Worm (Caenorhabditis elegans) whole organism, mixed stage, embryonic: ENCODE measurements around the gene mks-3.

Experiments
- M03D4.4 ChIP-seq: sonication (generic microtip); optimal IDR thresholded peaks from 2 replicates; lab custom pipeline; 2017; ENCODE audit warnings: mild to moderate bottlenecking, missing genetic modification characterization, missing compliant biosample characterization
- bed-3 ChIP-seq: fragments of 200-800 bp; sonication (Bioruptor generic); optimal IDR thresholded peaks from 3 replicates; lab custom pipeline; 2018; ENCODE audit warnings: mild to moderate bottlenecking, missing genetic modification characterization, moderate library complexity, missing compliant biosample characterization
- blmp-1 ChIP-seq: fragments of 150-350 bp; optimal IDR thresholded peaks from 2 replicates; lab custom pipeline; 2014; ENCODE audit warnings: missing biosample characterization, missing genetic modification characterization
- ceh-39 ChIP-seq: fragments of 150-350 bp; optimal IDR thresholded peaks from 2 replicates; lab custom pipeline; 2014; ENCODE audit warnings: missing biosample characterization, missing genetic modification characterization
- ceh-83 ChIP-seq: fragments of 200-800 bp; sonication (Bioruptor generic); optimal IDR thresholded peaks from 2 replicates; lab custom pipeline; 2018; ENCODE audit warnings: mild to moderate bottlenecking, missing genetic modification characterization, missing compliant biosample characterization
- ces-1 ChIP-seq: fragments of 150-350 bp; optimal IDR thresholded peaks from 2 replicates; lab custom pipeline; 2014; ENCODE audit warnings: missing biosample characterization, missing genetic modification reagents, missing genetic modification characterization
- drap-1 ChIP-seq: fragments of 200-800 bp; sonication (Bioruptor generic); optimal IDR thresholded peaks from 3 replicates; lab custom pipeline; 2018; ENCODE audit warnings: mild to moderate bottlenecking, missing genetic modification characterization, missing compliant biosample characterization
- elt-1 ChIP-seq: sonication (generic microtip); optimal IDR thresholded peaks from 2 replicates; lab custom pipeline; 2017; ENCODE audit warnings: missing genetic modification characterization, mild to moderate bottlenecking, missing compliant biosample characterization, antibody characterized with exemption, moderate library complexity, borderline replicate concordance; ENCODE audit not compliant: insufficient read depth
- elt-3 ChIP-seq: fragments of 150-350 bp; optimal IDR thresholded peaks from 2 replicates; lab custom pipeline; 2014; ENCODE audit warnings: missing biosample characterization, missing genetic modification characterization
- flh-1 ChIP-seq: fragments of 200-800 bp; sonication (Bioruptor generic); optimal IDR thresholded peaks from 2 replicates; lab custom pipeline; 2018; ENCODE audit warnings: mild to moderate bottlenecking, missing genetic modification characterization, moderate library complexity, missing compliant biosample characterization
- ham-2 ChIP-seq: fragments of 200-800 bp; sonication (Bioruptor generic); optimal IDR thresholded peaks from 2 replicates; lab custom pipeline; 2018; ENCODE audit warnings: mild to moderate bottlenecking, missing genetic modification characterization, missing compliant biosample characterization
- hlh-1 ChIP-seq: fragments of 150-350 bp; optimal IDR thresholded peaks from 2 replicates; lab custom pipeline; 2014; ENCODE audit warnings: missing biosample characterization, missing genetic modification reagents, missing genetic modification characterization
- lin-13 ChIP-seq: fragments of 150-350 bp; optimal IDR thresholded peaks from 2 replicates; lab custom pipeline; 2014; ENCODE audit warnings: missing biosample characterization, missing genetic modification characterization
- lin-32 ChIP-seq: fragments of 200-800 bp; sonication (Bioruptor generic); optimal IDR thresholded peaks from 2 replicates; lab custom pipeline; 2018; ENCODE audit warnings: mild to moderate bottlenecking, missing genetic modification characterization, missing compliant biosample characterization
- lsy-2 ChIP-seq: fragments of 150-350 bp; optimal IDR thresholded peaks from 2 replicates; lab custom pipeline; 2014; ENCODE audit warnings: missing biosample characterization, missing genetic modification characterization
- mab-5 ChIP-seq: fragments of 150-350 bp; optimal IDR thresholded peaks from 2 replicates; lab custom pipeline; 2014; ENCODE audit warnings: missing biosample characterization, missing genetic modification characterization
- mep-1 ChIP-seq: fragments of 150-350 bp; optimal IDR thresholded peaks from 2 replicates; lab custom pipeline; 2017; ENCODE audit warnings: missing biosample characterization, missing genetic modification reagents, missing genetic modification characterization, inconsistent platforms
- mls-2 ChIP-seq: sonication (generic microtip); optimal IDR thresholded peaks from 2 replicates; lab custom pipeline; 2016; ENCODE audit warnings: mild to moderate bottlenecking, missing genetic modification characterization, moderate library complexity, missing compliant biosample characterization
- nhr-12 ChIP-seq: fragments of 150-350 bp; optimal IDR thresholded peaks from 2 replicates; lab custom pipeline; 2014; ENCODE audit warnings: missing biosample characterization, missing genetic modification characterization
- nhr-2 ChIP-seq: fragments of 150-350 bp; optimal IDR thresholded peaks from 2 replicates; lab custom pipeline; 2014; ENCODE audit warnings: missing biosample characterization, missing genetic modification characterization
- nhr-28 ChIP-seq: fragments of 150-350 bp; optimal IDR thresholded peaks from 2 replicates; lab custom pipeline; 2014; ENCODE audit warnings: missing biosample characterization, missing genetic modification characterization
- pha-4 ChIP-seq: fragments of 150-350 bp; optimal IDR thresholded peaks from 2 replicates; lab custom pipeline; 2018; ENCODE audit warnings: missing biosample characterization, missing genetic modification reagents, missing genetic modification characterization
- sem-2 ChIP-seq: fragments of 200-800 bp; sonication (Bioruptor generic); optimal IDR thresholded peaks from 2 replicates; lab custom pipeline; 2018; ENCODE audit warnings: mild to moderate bottlenecking, missing genetic modification characterization, missing compliant biosample characterization
- snpc-4 ChIP-seq: fragments of 150-350 bp; optimal IDR thresholded peaks from 2 replicates; lab custom pipeline; 2014; ENCODE audit warnings: missing biosample characterization, missing genetic modification characterization
- sptf-1 ChIP-seq: sonication (generic microtip); optimal IDR thresholded peaks from 2 replicates; lab custom pipeline; 2017; ENCODE audit warnings: mild to moderate bottlenecking, missing genetic modification characterization, moderate library complexity, missing compliant biosample characterization
- tbx-8 ChIP-seq: fragments of 200-800 bp; sonication (Bioruptor generic); optimal IDR thresholded peaks from 2 replicates; lab custom pipeline; 2018; ENCODE audit warnings: mild to moderate bottlenecking, missing genetic modification characterization, moderate library complexity, missing compliant biosample characterization
- unc-39 ChIP-seq: fragments of 150-350 bp; optimal IDR thresholded peaks from 2 replicates; lab custom pipeline; 2014; ENCODE audit warnings: missing biosample characterization, missing genetic modification characterization
- unc-62 ChIP-seq: fragments of 150-350 bp; optimal IDR thresholded peaks from 2 replicates; lab custom pipeline; 2014; ENCODE audit warnings: missing biosample characterization, missing genetic modification reagents, missing genetic modification characterization
- zip-8 ChIP-seq: fragments of 150-350 bp; optimal IDR thresholded peaks from 2 replicates; lab custom pipeline; 2014; ENCODE audit warnings: missing biosample characterization, missing genetic modification characterization
- ztf-11 ChIP-seq: fragments of 150-350 bp; optimal IDR thresholded peaks from 2 replicates; lab custom pipeline; 2014; ENCODE audit warnings: missing biosample characterization, missing genetic modification characterization

The mks-3 gene

ce11 chrII:7555454-7555853, 28.0 kb downstream of the mks-3 start, which contains the start of gene ZK1290.14:
Gene ZK1290.14 (minus strand): TSS chrII:7555592.
- TF ChIP-seq elt-1 (tag; lab: Kevin White, UChicago): no peak
- no peak for TF ChIP-seq bed-3 (GFP tag; lab: Kevin White, UChicago)
- no peak for TF ChIP-seq elt-3 (tag; lab: Kevin White, UChicago)
- no peak for TF ChIP-seq M03D4.4
- TF ChIP-seq mls-2 (tag; lab: Kevin White, UChicago): no peak
- TF ChIP-seq lin-13: no peak
- TF ChIP-seq sptf-1 (tag; lab: Kevin White, UChicago): no peak
- TF ChIP-seq lsy-2 (tag; lab: Kevin White, UChicago): no peak
- no peak for TF ChIP-seq flh-1 (GFP tag; lab: Kevin White, UChicago)
- no peak for TF ChIP-seq tbx-8 (GFP tag; lab: Kevin White, UChicago)
- no peak for TF ChIP-seq pha-4 (tag; lab: Kevin White, UChicago)
- no peak for TF ChIP-seq blmp-1
- TF ChIP-seq nhr-28 (tag; lab: Kevin White, UChicago): no peak
- TF ChIP-seq mab-5 (tag; lab: Kevin White, UChicago): no peak

ce11 chrII:7554716-7555247, 28.7 kb downstream of the mks-3 start:
- TF ChIP-seq hlh-1 (tag; lab: Kevin White, UChicago) (no peak), blmp-1 (no peak), mep-1 (tag; lab: Kevin White, UChicago) (no peak), sem-2 (GFP tag; lab: Kevin White, UChicago) (no peak), pha-4 (tag; lab: Kevin White, UChicago) (no peak), ham-2 (no peak), ceh-39 (tag; lab: Kevin White, UChicago) (no peak), ces-1 (no peak), elt-1 (tag; lab: Kevin White, UChicago) (no peak), ztf-11 (tag; lab: Kevin White, UChicago) (no peak), unc-62 (GFP tag; lab: Kevin White, UChicago) (no peak)
- TF ChIP-seq, all 35 proteins: peak for 0

- TF ChIP-seq unc-39 (no peak), ham-2 (no peak), ceh-83 (no peak), ces-1 (no peak)
These were observed 29.6 kb downstream of the mks-3 start, which contains the start of gene ZK1290.10 for ce11 chrII:7553806-7554205. Gene ZK1290.10 (minus strand): TSS chrII:7553906.

DNA sequence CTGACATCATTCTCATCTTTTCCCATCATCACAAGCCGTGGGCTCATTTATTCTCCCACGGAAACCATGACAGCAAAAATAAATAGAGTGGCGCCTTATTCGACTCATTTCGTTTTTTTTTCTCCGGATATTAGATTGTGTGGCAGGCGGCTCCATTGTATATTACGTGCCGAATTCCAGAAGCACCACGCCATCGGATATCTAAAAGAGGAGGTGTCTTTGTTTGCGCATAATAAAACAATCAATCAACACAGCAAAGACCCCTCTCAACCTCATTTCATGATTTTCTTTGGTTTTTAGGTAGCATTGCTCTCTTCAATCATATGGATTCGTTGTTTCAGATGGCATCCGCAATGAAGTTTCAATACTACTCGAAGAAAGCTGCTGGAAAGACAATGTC, 34.4 kb downstream of the mks-3 start, which contains the start of gene tph-1:
Gene tph-1, plus strand, starts transcription at position 301 of the 400 bp plus-strand sequence.
- TF ChIP-seq lin-32 (GFP tag; lab: Kevin White, UChicago): no peak
- TF ChIP-seq elt-1 (tag; lab: Kevin White, UChicago): no peak
- no peak for TF ChIP-seq sem-2 (GFP tag; lab: Kevin White, UChicago)
- TF ChIP-seq nhr-28 (tag; lab: Kevin White, UChicago): no peak
- no peak for TF ChIP-seq tbx-8 (GFP tag; lab: Kevin White, UChicago)
- TF ChIP-seq nhr-2 (tag; lab: Kevin White, UChicago): no peak
- no peak for TF ChIP-seq zip-8 (tag; lab: Kevin White, UChicago)
- TF ChIP-seq ztf-11 (tag; lab: Kevin White, UChicago): no peak
- no peak for TF ChIP-seq flh-1 (GFP tag; lab: Kevin White, UChicago)
- TF ChIP-seq nhr-12 (tag; lab: Kevin White, UChicago): no peak
- no peak for TF ChIP-seq sptf-1 (tag; lab: Kevin White, UChicago)
- TF ChIP-seq unc-39: no peak
- TF ChIP-seq pha-4 (tag; lab: Kevin White, UChicago): no peak
- TF ChIP-seq M03D4.4: no peak
- no peak for TF ChIP-seq mep-1 (tag; lab: Kevin White, UChicago)
- TF ChIP-seq unc-62 (GFP tag; lab: Kevin White, UChicago): no peak
- TF ChIP-seq snpc-4 (tag; lab: Kevin White, UChicago): no peak
- no peak for TF ChIP-seq blmp-1

DNA sequence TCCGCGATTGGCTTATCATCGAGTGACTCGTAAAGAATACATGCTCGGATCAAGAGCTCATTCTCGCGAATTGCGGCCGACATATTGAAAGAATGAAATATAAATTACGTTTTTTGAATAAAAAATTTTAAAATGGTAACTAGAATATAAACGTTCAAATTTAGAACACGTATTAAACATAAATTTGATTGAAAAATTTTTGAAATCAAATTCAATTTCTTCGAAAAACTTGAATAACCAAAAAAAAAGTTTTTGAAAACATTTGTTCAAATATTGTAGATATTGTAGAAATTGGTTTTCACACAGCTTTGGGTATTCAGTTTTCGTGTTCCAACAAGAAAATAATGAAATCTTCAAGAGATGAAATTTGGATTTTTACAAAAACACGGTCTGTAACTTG, 35.4 kb downstream of the mks-3 start, which contains the start of gene fbxa-224:
Gene fbxa-224, minus strand, starts transcription at position 101 of the 400 bp plus-strand sequence.
- TF ChIP-seq ham-2 (no peak), snpc-4 (tag; lab: Kevin White, UChicago) (no peak), mep-1 (tag; lab: Kevin White, UChicago) (no peak), nhr-28 (tag; lab: Kevin White, UChicago) (no peak), tbx-8 (GFP tag; lab: Kevin White, UChicago) (no peak), elt-1 (tag; lab: Kevin White, UChicago) (no peak), lin-32 (GFP tag; lab: Kevin White, UChicago) (no peak), zip-8 (tag; lab: Kevin White, UChicago) (no peak), drap-1 (GFP tag; lab: Kevin White, UChicago) (no peak), nhr-2 (tag; lab: Kevin White, UChicago) (no peak)
